Fruit fly (Drosophila melanogaster) whole organism, embryonic: ENCODE results near the gene Alg2.

ENCODE experiments used
- Antp ChIP-seq: fragments of 200-800 bp; sonication (Bioruptor generic); optimal IDR thresholded peaks from 3 replicates; lab custom pipeline; 2016; ENCODE audit warnings: missing biosample characterization, missing genetic modification characterization
- Awh ChIP-seq: fragments of 200-800 bp; sonication (Bioruptor generic); IDR thresholded peaks from 2 replicates; pipeline ENCODE4, ENCODE4 v1.3.6; 2022; ENCODE audit warnings: missing biosample characterization, missing genetic modification characterization
- C15 ChIP-seq: fragments of 200-800 bp; sonication (Bioruptor generic); IDR thresholded peaks from 3 replicates; pipeline ENCODE4 v1.3.6; 2022; ENCODE audit warnings: missing biosample characterization, missing genetic modification characterization
- CG10959 ChIP-seq: fragments of 200-800 bp; sonication (Bioruptor generic); IDR thresholded peaks from 2 replicates; pipeline ENCODE4 v1.3.6; 2022; ENCODE audit warnings: missing biosample characterization, missing genetic modification characterization
- CG11085 ChIP-seq: fragments of 200-800 bp; sonication (Bioruptor generic); IDR thresholded peaks from 2 replicates; pipeline ENCODE4 v1.3.6; 2022; ENCODE audit warnings: missing biosample characterization, missing genetic modification characterization
- CG11504 ChIP-seq: fragments of 200-800 bp; sonication (Bioruptor generic); optimal IDR thresholded peaks from 3 replicates; lab custom pipeline; 2019; ENCODE audit warnings: missing biosample characterization, mild to moderate bottlenecking, missing genetic modification characterization, moderate library complexity
- CG12219 ChIP-seq: fragments of 200-800 bp; sonication (Bioruptor generic); optimal IDR thresholded peaks from 3 replicates; lab custom pipeline; 2018; ENCODE audit warnings: missing biosample characterization, mild to moderate bottlenecking, missing genetic modification characterization
- CG1233 ChIP-seq: fragments of 200-800 bp; sonication (Bioruptor generic); optimal IDR thresholded peaks from 4 replicates; lab custom pipeline; 2018; ENCODE audit warnings: missing biosample characterization, mild to moderate bottlenecking, missing genetic modification characterization
- CG14667 ChIP-seq: fragments of 200-800 bp; sonication (Bioruptor generic); IDR thresholded peaks from 2 replicates; pipeline ENCODE4 v1.3.6; 2022; ENCODE audit warnings: missing biosample characterization, missing genetic modification characterization
- CG14860 ChIP-seq: fragments of 200-800 bp; sonication (Bioruptor generic); IDR thresholded peaks from 3 replicates; pipeline ENCODE4 v1.3.6; 2022; ENCODE audit warnings: missing biosample characterization, missing genetic modification characterization; ENCODE audit not compliant: partially characterized antibody
- CG17568 ChIP-seq: fragments of 200-800 bp; sonication (Bioruptor generic); optimal IDR thresholded peaks from 2 replicates; lab custom pipeline; 2018; ENCODE audit warnings: missing biosample characterization, mild to moderate bottlenecking, missing genetic modification characterization, moderate library complexity
- CG2129 ChIP-seq: fragments of 200-800 bp; sonication (Bioruptor generic); IDR thresholded peaks from 2 replicates; pipeline ENCODE4 v1.3.6; 2022; ENCODE audit warnings: missing biosample characterization, missing genetic modification characterization; ENCODE audit not compliant: partially characterized antibody
- CG2712 ChIP-seq: fragments of 200-800 bp; optimal IDR thresholded peaks from 3 replicates; lab custom pipeline; 2019; ENCODE audit warnings: missing biosample characterization, mild to moderate bottlenecking, missing genetic modification characterization, moderate library complexity
- CG3163 ChIP-seq: fragments of 200-800 bp; sonication (Bioruptor generic); optimal IDR thresholded peaks from 3 replicates; lab custom pipeline; 2016; ENCODE audit warnings: missing biosample characterization, missing genetic modification characterization
- CG3281 ChIP-seq: fragments of 200-800 bp; sonication (Bioruptor generic); optimal IDR thresholded peaks from 3 replicates; lab custom pipeline; 2017; ENCODE audit warnings: missing biosample characterization, mild to moderate bottlenecking, missing genetic modification characterization
- CG33213 ChIP-seq: fragments of 200-800 bp; sonication (Bioruptor generic); optimal IDR thresholded peaks from 3 replicates; lab custom pipeline; 2016; ENCODE audit warnings: missing biosample characterization, missing genetic modification characterization
- CG4282 ChIP-seq: fragments of 200-800 bp; sonication (Bioruptor generic); optimal IDR thresholded peaks from 2 replicates; lab custom pipeline; 2016; ENCODE audit warnings: missing biosample characterization, missing genetic modification characterization
- CG4730 ChIP-seq: fragments of 200-800 bp; sonication (Bioruptor generic); IDR thresholded peaks from 2 replicates; pipeline ENCODE4 v1.3.6; 2022; ENCODE audit warnings: missing biosample characterization, missing genetic modification characterization
- CG4820 ChIP-seq: fragments of 200-800 bp; sonication (Bioruptor generic); optimal IDR thresholded peaks from 3 replicates; lab custom pipeline; 2016; ENCODE audit warnings: missing biosample characterization, missing genetic modification characterization
- CG8765 ChIP-seq: fragments of 200-800 bp; sonication (Bioruptor generic); IDR thresholded peaks from 2 replicates; pipeline ENCODE4 v1.3.6; 2022; ENCODE audit warnings: missing biosample characterization, missing genetic modification characterization
- CG9437 ChIP-seq: fragments of 200-800 bp; sonication (Bioruptor generic); optimal IDR thresholded peaks from 2 replicates; lab custom pipeline; 2018; ENCODE audit warnings: missing biosample characterization, mild to moderate bottlenecking, missing genetic modification characterization
- CG9727 ChIP-seq: fragments of 200-800 bp; sonication (Bioruptor generic); optimal IDR thresholded peaks from 3 replicates; lab custom pipeline; 2017; ENCODE audit warnings: missing biosample characterization, mild to moderate bottlenecking, missing genetic modification characterization
- CG9797 ChIP-seq: fragments of 200-800 bp; sonication (Bioruptor generic); optimal IDR thresholded peaks from 3 replicates; lab custom pipeline; 2018; ENCODE audit warnings: missing biosample characterization, mild to moderate bottlenecking, missing genetic modification characterization
- CG9817 ChIP-seq: fragments of 200-800 bp; sonication (Bioruptor generic); optimal IDR thresholded peaks from 2 replicates; lab custom pipeline; 2018; ENCODE audit warnings: missing biosample characterization, mild to moderate bottlenecking, missing genetic modification characterization, moderate library complexity
- Dad ChIP-seq: fragments of 200-800 bp; sonication (Bioruptor generic); optimal IDR thresholded peaks from 3 replicates; lab custom pipeline; 2016; ENCODE audit warnings: missing biosample characterization, missing genetic modification characterization
- Dfd ChIP-seq, 2 experiments: fragments of >200 bp; optimal IDR thresholded peaks; 2 replicates each; lab custom pipeline; 2017; ENCODE audit warnings: missing biosample characterization in 2 of 2, missing genetic modification characterization in 2 of 2
- Dip3 ChIP-seq: fragments of 200-800 bp; sonication (Bioruptor generic); optimal IDR thresholded peaks from 3 replicates; lab custom pipeline; 2016; ENCODE audit warnings: missing biosample characterization, missing genetic modification characterization
- E2f1 ChIP-seq: fragments of 200-800 bp; sonication (Bioruptor generic); IDR thresholded peaks from 2 replicates; pipeline ENCODE4 v1.3.6; 2022; ENCODE audit warnings: missing biosample characterization, missing genetic modification characterization
- Elba2 ChIP-seq: fragments of 200-800 bp; sonication (Bioruptor generic); optimal IDR thresholded peaks from 3 replicates; lab custom pipeline; 2016; ENCODE audit warnings: missing biosample characterization, missing genetic modification characterization
- HHEX ChIP-seq: fragments of 200-800 bp; sonication (Bioruptor generic); optimal IDR thresholded peaks from 3 replicates; lab custom pipeline; 2017; ENCODE audit warnings: missing biosample characterization, mild to moderate bottlenecking, missing genetic modification characterization, missing genetic modification reagents
- HLHmδ ChIP-seq: fragments of 200-800 bp; sonication (Bioruptor generic); optimal IDR thresholded peaks from 2 replicates; lab custom pipeline; 2018; ENCODE audit warnings: missing biosample characterization, mild to moderate bottlenecking, missing genetic modification characterization, moderate library complexity
- Lpt ChIP-seq: fragments of >200 bp; optimal IDR thresholded peaks from 2 replicates; lab custom pipeline; 2018; ENCODE audit warnings: missing biosample characterization, missing genetic modification characterization
- Mes4 ChIP-seq: fragments of 200-800 bp; sonication (Bioruptor generic); optimal IDR thresholded peaks from 2 replicates; lab custom pipeline; 2016; ENCODE audit warnings: missing biosample characterization, missing genetic modification characterization
- NC2β ChIP-seq: fragments of 200-800 bp; sonication (Bioruptor generic); optimal IDR thresholded peaks from 2 replicates; lab custom pipeline; 2016; ENCODE audit warnings: missing biosample characterization, missing genetic modification characterization
- Pdp1 ChIP-seq, 2 experiments: fragments of 200-800 bp; sonication (Bioruptor generic); optimal IDR thresholded peaks; 3 replicates each; lab custom pipeline; 2016; ENCODE audit warnings: missing biosample characterization in 2 of 2, missing genetic modification characterization in 2 of 2, mild to moderate bottlenecking in 1 of 2, moderate library complexity in 1 of 2
- Stat92E ChIP-seq, 3 experiments: fragments of >200 bp in 2 of 3; fragments of 200-800 bp in 1 of 3; sonication (Bioruptor generic) in 1 of 3; optimal IDR thresholded peaks; 2 replicates each; lab custom pipeline; 2017 to 2019; ENCODE audit warnings: missing biosample characterization in 3 of 3, missing genetic modification characterization in 3 of 3, mild to moderate bottlenecking in 1 of 3, moderate library complexity in 1 of 3
- bcd ChIP-seq: fragments of 200-800 bp; sonication (Bioruptor generic); optimal IDR thresholded peaks from 2 replicates; lab custom pipeline; 2017; ENCODE audit warnings: missing biosample characterization, mild to moderate bottlenecking, missing genetic modification characterization
- bowl ChIP-seq: fragments of 200-800 bp; sonication (Bioruptor generic); IDR thresholded peaks from 2 replicates; pipeline ENCODE4 v1.3.6; 2022; ENCODE audit warnings: missing biosample characterization, missing genetic modification characterization
- dati ChIP-seq: fragments of 200-800 bp; sonication (Bioruptor generic); IDR thresholded peaks from 2 replicates; pipeline ENCODE4 v1.3.6; 2022; ENCODE audit warnings: missing biosample characterization, missing genetic modification characterization
- lilli ChIP-seq: fragments of 200-800 bp; sonication (Bioruptor generic); optimal IDR thresholded peaks from 3 replicates; lab custom pipeline; 2016; ENCODE audit warnings: missing biosample characterization, missing genetic modification characterization
- pb ChIP-seq: fragments of 200-800 bp; sonication (Bioruptor generic); optimal IDR thresholded peaks from 3 replicates; lab custom pipeline; 2016; ENCODE audit warnings: missing biosample characterization, missing genetic modification characterization
- pita ChIP-seq: fragments of 200-800 bp; sonication (Bioruptor generic); optimal IDR thresholded peaks from 2 replicates; lab custom pipeline; 2017; ENCODE audit warnings: missing biosample characterization, mild to moderate bottlenecking, missing genetic modification characterization
- ro ChIP-seq: fragments of 200-800 bp; sonication (Bioruptor generic); IDR thresholded peaks from 2 replicates; pipeline ENCODE4 v1.3.6; 2022; ENCODE audit warnings: missing biosample characterization, missing genetic modification characterization
- schlank ChIP-seq: fragments of 200-800 bp; sonication (Bioruptor generic); optimal IDR thresholded peaks from 2 replicates; lab custom pipeline; 2018; ENCODE audit warnings: missing biosample characterization, mild to moderate bottlenecking, missing genetic modification characterization
- sim ChIP-seq: fragments of 200-800 bp; sonication (Bioruptor generic); IDR thresholded peaks from 2 replicates; pipeline ENCODE4 v1.3.6; 2022; ENCODE audit warnings: missing biosample characterization, missing genetic modification characterization
- slou ChIP-seq: fragments of 200-800 bp; sonication (Bioruptor generic); optimal IDR thresholded peaks from 3 replicates; lab custom pipeline; 2016; ENCODE audit warnings: missing biosample characterization, missing genetic modification characterization
- stwl ChIP-seq: fragments of 200-800 bp; sonication (Bioruptor generic); optimal IDR thresholded peaks from 3 replicates; lab custom pipeline; 2018; ENCODE audit warnings: missing biosample characterization, mild to moderate bottlenecking, missing genetic modification characterization, moderate library complexity
- tap ChIP-seq: fragments of 200-800 bp; optimal IDR thresholded peaks from 3 replicates; lab custom pipeline; 2019; ENCODE audit warnings: missing biosample characterization, mild to moderate bottlenecking, missing genetic modification characterization, moderate library complexity
- unpg ChIP-seq: fragments of 200-800 bp; sonication (Bioruptor generic); optimal IDR thresholded peaks from 3 replicates; lab custom pipeline; 2018; ENCODE audit warnings: missing biosample characterization, mild to moderate bottlenecking, missing genetic modification characterization, moderate library complexity

Alg2 gene

dm6 chr3L:3106908-3107821, 36.4 kb upstream of the Alg2 start, which contains the start of gene Cht7 (continued):
- TF ChIP-seq CG9817 (peak; percentile 82), NC2β (GFP tag; lab: Kevin White, UChicago) (peak; percentile 68), CG4282 (GFP tag; lab: Kevin White, UChicago) (no peak), slou (GFP tag; lab: Kevin White, UChicago) (peak; percentile 32), CG17568 (GFP tag; lab: Kevin White, UChicago) (peak; percentile 83), C15 (GFP tag; lab: Robert Waterston, UW) (no peak), Lpt (no peak), HHEX (GFP tag; lab: Kevin White, UChicago) (peak; percentile 72), ro (GFP tag; lab: Robert Waterston, UW) (peak; percentile 61; the same call in 1 of the 2 replicates), CG10959 (peak; percentile 63), CG3281 (peak; percentile 83), bcd (GFP tag; lab: Kevin White, UChicago) (peak; percentile 73), CG1233 (GFP tag; lab: Kevin White, UChicago) (peak; percentile 60), lilli (peak; percentile 90), CG2712 (peak; percentile 88), schlank (tag; lab: Kevin White, UChicago) (peak; percentile 28), CG14667 (peak; percentile 73), CG11085 (GFP tag; lab: Robert Waterston, UW) (peak; percentile 50; the same call in 1 of the 2 replicates), sim (GFP tag; lab: Robert Waterston, UW) (peak; percentile 76), CG2129 (GFP tag; lab: Robert Waterston, UW) (no peak), Stat92E (GFP tag; optimal IDR thresholded peaks at IDR 0.05; lab: Kevin White, UChicago) (no peak), CG3163 (GFP tag; lab: Kevin White, UChicago) (peak; percentile 1), HLHmδ (GFP tag; lab: Kevin White, UChicago) (no peak), bowl (GFP tag; lab: Robert Waterston, UW) (peak; percentile 80), CG4730 (GFP tag; lab: Robert Waterston, UW) (peak; percentile 80), CG14860 (GFP tag; lab: Robert Waterston, UW) (no peak), CG9727 (peak; percentile 87), Antp (GFP tag; lab: Kevin White, UChicago) (peak; percentile 52), Pdp1 (GFP tag; optimal IDR thresholded peaks at IDR 0.05; lab: Kevin White, UChicago) (peak; percentile 64 to 77), Awh (GFP tag; lab: Robert Waterston, UW) (peak; percentile 81), Elba2 (GFP tag; lab: Kevin White, UChicago) (no peak), Dfd (GFP tag; optimal IDR thresholded peaks at IDR 0.05; lab: Kevin White, UChicago) (no peak), dati (GFP tag; lab: Robert Waterston, UW) (peak; percentile 14; the same call in 1 of the 2 replicates), unpg (GFP tag; lab: Kevin White, UChicago) (peak; percentile 90), tap (tag; lab: Kevin White, UChicago) (peak; percentile 55), pb (GFP tag; lab: Kevin White, UChicago) (no peak), Dad (peak; percentile 64), CG33213 (GFP tag; lab: Kevin White, UChicago) (peak; percentile 63), Mes4 (GFP tag; lab: Kevin White, UChicago) (peak; percentile 51), CG11504 (peak; percentile 90), CG12219 (peak; percentile 84), E2f1 (GFP tag; lab: Robert Waterston, UW) (peak; percentile 81), Dip3 (GFP tag; lab: Kevin White, UChicago) (peak; percentile 72), CG4820 (peak; percentile 69), CG9797 (GFP tag; lab: Kevin White, UChicago) (peak; percentile 2), stwl (no peak), CG8765 (GFP tag; lab: Robert Waterston, UW) (no peak; the same call in 1 of the 2 replicates), CG9437 (GFP tag; lab: Kevin White, UChicago) (peak; percentile 82), pita (GFP tag; lab: Kevin White, UChicago) (no peak)
